Worm (Caenorhabditis elegans) whole organism, young adult: ENCODE results near the gene fip-2.

Source experiments
- B0035.1 ChIP-seq: sonication (generic microtip); optimal IDR thresholded peaks from 2 replicates; lab custom pipeline; 2016; ENCODE audit warnings: missing genetic modification characterization, mild to moderate bottlenecking, missing compliant biosample characterization, missing genotype, missing genetic modification reagents
- F10E7.11 ChIP-seq: sonication (generic microtip); optimal IDR thresholded peaks from 2 replicates; lab custom pipeline; 2017; ENCODE audit warnings: mild to moderate bottlenecking, missing genetic modification characterization, moderate library complexity, missing compliant biosample characterization
- F33H1.4 ChIP-seq: fragments of 200-800 bp; sonication (Bioruptor generic); IDR thresholded peaks from 2 replicates; pipeline ENCODE4 v1.3.6; 2022; ENCODE audit warnings: missing genetic modification reagents, missing genetic modification characterization, missing compliant biosample characterization
- F37B4.10 ChIP-seq: fragments of 200-800 bp; sonication (Bioruptor generic); IDR thresholded peaks from 2 replicates; pipeline ENCODE4 v1.3.6; 2022; ENCODE audit warnings: missing genetic modification characterization, missing compliant biosample characterization
- F57A8.1 ChIP-seq: fragments of 200-800 bp; sonication (Bioruptor generic); optimal IDR thresholded peaks from 2 replicates; lab custom pipeline; 2018; ENCODE audit warnings: mild to moderate bottlenecking, missing genetic modification characterization, moderate library complexity, missing compliant biosample characterization
- F57C9.4 ChIP-seq: sonication (generic microtip); optimal IDR thresholded peaks from 2 replicates; lab custom pipeline; 2017; ENCODE audit warnings: mild to moderate bottlenecking, missing genetic modification characterization, missing compliant biosample characterization
- K12H6.12 ChIP-seq: fragments of 200-800 bp; sonication (Bioruptor generic); optimal IDR thresholded peaks from 2 replicates; lab custom pipeline; 2018; ENCODE audit warnings: mild to moderate bottlenecking, missing genetic modification characterization, missing compliant biosample characterization
- Y53G8AR.9 ChIP-seq: fragments of 200-800 bp; sonication (Bioruptor generic); conservative IDR thresholded peaks from 2 replicates; pipeline ENCODE4 v1.3.6; 2022; ENCODE audit warnings: missing genetic modification reagents, missing genetic modification characterization, missing compliant biosample characterization
- Y56A3A.18 ChIP-seq: fragments of 200-800 bp; sonication (Bioruptor generic); IDR thresholded peaks from 2 replicates; pipeline ENCODE4 v1.3.6; 2022; ENCODE audit warnings: missing genetic modification reagents, missing genetic modification characterization, missing compliant biosample characterization
- ZK185.1 ChIP-seq: sonication (generic microtip); optimal IDR thresholded peaks from 2 replicates; lab custom pipeline; 2016; ENCODE audit warnings: mild to moderate bottlenecking, missing genetic modification characterization, missing compliant biosample characterization; ENCODE audit not compliant: poor library complexity, severe bottlenecking
- ama-1 ChIP-seq, 3 experiments: fragments of 150-350 bp in 1 of 3; sonication (generic microtip) in 2 of 3; optimal IDR thresholded peaks; 2 replicates each; lab custom pipeline; 2014 to 2018; ENCODE audit warnings: missing biosample characterization in 2 of 3, missing genetic modification characterization in 2 of 3, missing genetic modification reagents in 2 of 3
- aptf-2 ChIP-seq: fragments of 200-800 bp; sonication (Bioruptor generic); conservative IDR thresholded peaks from 2 replicates; pipeline ENCODE4 v1.3.6; 2022; ENCODE audit warnings: missing genetic modification reagents, missing genetic modification characterization, missing compliant biosample characterization
- bed-2 ChIP-seq: fragments of 200-800 bp; sonication (Bioruptor generic); IDR thresholded peaks from 2 replicates; pipeline ENCODE4 v1.3.6; 2022; ENCODE audit warnings: missing genetic modification reagents, missing genetic modification characterization, missing compliant biosample characterization
- ceh-100 ChIP-seq: fragments of 200-800 bp; sonication (Bioruptor generic); IDR thresholded peaks from 2 replicates; pipeline ENCODE4 v1.3.6; 2022; ENCODE audit warnings: missing genetic modification reagents, missing genetic modification characterization, missing compliant biosample characterization
- ceh-40 ChIP-seq: fragments of 200-800 bp; sonication (Bioruptor generic); IDR thresholded peaks from 2 replicates; pipeline ENCODE4 v1.3.6; 2022; ENCODE audit warnings: missing genetic modification characterization, missing compliant biosample characterization
- ceh-91 ChIP-seq: fragments of 200-800 bp; sonication (Bioruptor generic); IDR thresholded peaks from 2 replicates; pipeline ENCODE4 v1.3.6; 2022; ENCODE audit warnings: missing genetic modification reagents, missing genetic modification characterization, missing compliant biosample characterization
- die-1 ChIP-seq: sonication (generic microtip); optimal IDR thresholded peaks from 2 replicates; lab custom pipeline; 2016; ENCODE audit warnings: missing genotype, mild to moderate bottlenecking, missing genetic modification characterization, missing compliant biosample characterization
- egl-18 ChIP-seq: fragments of 200-800 bp; sonication (Bioruptor generic); IDR thresholded peaks from 2 replicates; pipeline ENCODE4 v1.3.6; 2022; ENCODE audit warnings: missing genetic modification reagents, missing genetic modification characterization, missing compliant biosample characterization
- ekl-4 ChIP-seq: fragments of 200-800 bp; sonication (Bioruptor generic); IDR thresholded peaks from 2 replicates; pipeline ENCODE4 v1.3.6; 2022; ENCODE audit warnings: missing genetic modification reagents, missing genetic modification characterization, missing compliant biosample characterization
- fkh-3 ChIP-seq: sonication (generic microtip); optimal IDR thresholded peaks from 2 replicates; lab custom pipeline; 2016; ENCODE audit warnings: mild to moderate bottlenecking, missing genetic modification characterization, missing compliant biosample characterization
- hlh-12 ChIP-seq: sonication (generic microtip); optimal IDR thresholded peaks from 2 replicates; lab custom pipeline; 2016; ENCODE audit warnings: missing genetic modification characterization, missing compliant biosample characterization
- hlh-26 ChIP-seq: fragments of 200-800 bp; sonication (Bioruptor generic); conservative IDR thresholded peaks from 2 replicates; pipeline ENCODE4 v1.3.6; 2022; ENCODE audit warnings: missing genetic modification reagents, missing genetic modification characterization, missing compliant biosample characterization
- hmg-1.2 ChIP-seq: fragments of 200-800 bp; sonication (Bioruptor generic); IDR thresholded peaks from 2 replicates; pipeline ENCODE4 v1.3.6; 2022; ENCODE audit warnings: missing genetic modification reagents, missing genetic modification characterization, missing compliant biosample characterization
- hrde-1 ChIP-seq: sonication (generic microtip); optimal IDR thresholded peaks from 2 replicates; lab custom pipeline; 2016; ENCODE audit warnings: missing genetic modification characterization, mild to moderate bottlenecking, missing compliant biosample characterization, moderate library complexity, missing genotype, missing genetic modification reagents, borderline replicate concordance
- let-526 ChIP-seq: fragments of 200-800 bp; sonication (Bioruptor generic); IDR thresholded peaks from 2 replicates; pipeline ENCODE4 v1.3.6; 2022; ENCODE audit warnings: missing genetic modification reagents, missing genetic modification characterization, missing compliant biosample characterization
- lin-26 ChIP-seq: fragments of 200-800 bp; sonication (Bioruptor generic); IDR thresholded peaks from 2 replicates; pipeline ENCODE4 v1.3.6; 2022; ENCODE audit warnings: missing genetic modification reagents, missing genetic modification characterization, missing compliant biosample characterization
- lin-54 ChIP-seq: fragments of 200-800 bp; sonication (Bioruptor generic); optimal IDR thresholded peaks from 2 replicates; lab custom pipeline; 2018; ENCODE audit warnings: mild to moderate bottlenecking, missing genetic modification characterization, missing compliant biosample characterization
- lsy-27 ChIP-seq: sonication (generic microtip); optimal IDR thresholded peaks from 2 replicates; lab custom pipeline; 2017; ENCODE audit warnings: missing genetic modification characterization, mild to moderate bottlenecking, missing compliant biosample characterization, antibody characterized with exemption, missing genotype, borderline replicate concordance; ENCODE audit not compliant: insufficient read depth
- madf-6 ChIP-seq: fragments of 200-800 bp; sonication (Bioruptor generic); IDR thresholded peaks from 2 replicates; pipeline ENCODE4 v1.3.6; 2022; ENCODE audit warnings: missing genetic modification reagents, missing genetic modification characterization, missing compliant biosample characterization
- mel-28 ChIP-seq: sonication (generic microtip); optimal IDR thresholded peaks from 2 replicates; lab custom pipeline; 2016; ENCODE audit warnings: borderline replicate concordance, mild to moderate bottlenecking, missing genetic modification characterization, missing compliant biosample characterization
- mes-4 ChIP-seq: sonication (generic microtip); optimal IDR thresholded peaks from 2 replicates; lab custom pipeline; 2016; ENCODE audit warnings: missing genotype, missing genetic modification characterization, missing compliant biosample characterization
- mxl-1 ChIP-seq: sonication (generic microtip); optimal IDR thresholded peaks from 2 replicates; lab custom pipeline; 2016; ENCODE audit warnings: missing genetic modification characterization, missing compliant biosample characterization
- nfya-1 ChIP-seq: sonication (generic microtip); optimal IDR thresholded peaks from 2 replicates; lab custom pipeline; 2017; ENCODE audit warnings: antibody characterized with exemption, missing compliant biosample characterization, missing genetic modification characterization, borderline replicate concordance; ENCODE audit not compliant: insufficient read depth
- nhr-179 ChIP-seq: sonication (generic microtip); optimal IDR thresholded peaks from 2 replicates; lab custom pipeline; 2016; ENCODE audit warnings: mild to moderate bottlenecking, missing genetic modification characterization, missing compliant biosample characterization
- nhr-27 ChIP-seq: fragments of 200-800 bp; sonication (Bioruptor generic); optimal IDR thresholded peaks from 2 replicates; lab custom pipeline; 2018; ENCODE audit warnings: mild to moderate bottlenecking, missing genetic modification characterization, moderate library complexity, missing compliant biosample characterization
- pbrm-1 ChIP-seq: fragments of 200-800 bp; sonication (Bioruptor generic); IDR thresholded peaks from 2 replicates; pipeline ENCODE4 v1.3.6; 2022; ENCODE audit warnings: missing genetic modification reagents, missing genetic modification characterization, missing compliant biosample characterization
- rec-8 ChIP-seq, 2 experiments: sonication (generic microtip); optimal IDR thresholded peaks; 2 replicates each; lab custom pipeline; 2016; ENCODE audit warnings: mild to moderate bottlenecking in 2 of 2, missing genetic modification characterization in 2 of 2, missing genetic modification reagents in 2 of 2, missing genotype in 2 of 2, missing biosample characterization in 1 of 2, missing compliant biosample characterization in 1 of 2, moderate library complexity in 1 of 2
- repo-1 ChIP-seq: sonication (generic microtip); optimal IDR thresholded peaks from 2 replicates; lab custom pipeline; 2017; ENCODE audit warnings: mild to moderate bottlenecking, missing genetic modification characterization, missing compliant biosample characterization
- snpc-4 ChIP-seq, 5 experiments: fragments of 150-350 bp in 1 of 5; sonication (generic microtip) in 4 of 5; optimal IDR thresholded peaks; 2 replicates each; lab custom pipeline; 2014 to 2018; ENCODE audit warnings: missing genetic modification characterization in 5 of 5, missing biosample characterization in 3 of 5, antibody characterized with exemption in 2 of 5, mild to moderate bottlenecking in 2 of 5, missing compliant biosample characterization in 2 of 5, missing genotype in 2 of 5, moderate library complexity in 2 of 5, missing genetic modification reagents in 1 of 5
- somi-1 ChIP-seq: fragments of 200-800 bp; sonication (Bioruptor generic); optimal IDR thresholded peaks from 2 replicates; lab custom pipeline; 2018; ENCODE audit warnings: mild to moderate bottlenecking, missing genetic modification characterization, missing compliant biosample characterization
- sptf-2 ChIP-seq: fragments of 200-800 bp; sonication (Bioruptor generic); optimal IDR thresholded peaks from 2 replicates; lab custom pipeline; 2018; ENCODE audit warnings: mild to moderate bottlenecking, missing genetic modification characterization, missing compliant biosample characterization
- tbp1 ChIP-seq: fragments of 200-800 bp; sonication (Bioruptor generic); optimal IDR thresholded peaks from 2 replicates; lab custom pipeline; 2018; ENCODE audit warnings: mild to moderate bottlenecking, missing genetic modification characterization, missing compliant biosample characterization
- unc-62 ChIP-seq: fragments of 150-350 bp; optimal IDR thresholded peaks from 2 replicates; lab custom pipeline; 2014; ENCODE audit warnings: missing biosample characterization, missing genetic modification reagents, missing genetic modification characterization
- ztf-26 ChIP-seq: sonication (generic microtip); optimal IDR thresholded peaks from 2 replicates; lab custom pipeline; 2017; ENCODE audit warnings: missing genetic modification characterization, missing compliant biosample characterization

Gene fip-2

DNA sequence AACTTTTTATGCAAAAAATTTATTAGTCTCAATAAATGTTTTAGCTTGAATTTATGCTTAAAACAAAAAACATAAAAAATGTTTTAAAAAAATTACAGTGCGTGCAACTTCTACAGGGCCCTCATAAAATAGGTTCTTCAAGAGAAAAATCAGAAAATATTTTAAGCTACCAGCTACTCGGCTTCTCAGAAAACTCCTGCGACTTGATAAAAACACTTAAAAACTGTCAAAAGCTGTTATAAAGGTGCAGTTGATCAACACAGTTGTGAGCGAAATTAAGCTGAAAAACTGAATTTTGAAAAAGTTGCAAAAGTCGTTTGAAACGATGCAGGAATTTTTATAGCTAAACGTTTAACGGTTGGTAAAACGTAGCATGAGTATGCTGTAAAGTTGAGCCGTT, 21.0 kb downstream of the fip-2 start (continued):
- no peak for TF ChIP-seq lsy-27
- peak; percentile 14; the same call in 1 of the 2 replicates for TF ChIP-seq ceh-100
- no peak for TF ChIP-seq Y53G8AR.9 (GFP tag; lab: Robert Waterston, UW)
- TF ChIP-seq tbp1 (GFP tag; lab: Kevin White, UChicago): peak; percentile 21
- TF ChIP-seq lin-54 (GFP tag; lab: Kevin White, UChicago): peak; percentile 4
- peak; percentile 69; the same call in 1 of the 2 replicates for TF ChIP-seq ceh-40 (GFP tag; lab: Robert Waterston, UW)
- no peak for TF ChIP-seq hlh-12 (tag; lab: Kevin White, UChicago)
- no peak for TF ChIP-seq ceh-91
- no peak for TF ChIP-seq egl-18 (GFP tag; lab: Robert Waterston, UW)
- no peak for TF ChIP-seq sptf-2
- TF ChIP-seq rec-8 (tag; optimal IDR thresholded peaks at IDR 0.05; lab: Kevin White, UChicago): no peak
- no peak for TF ChIP-seq B0035.1 (tag; lab: Kevin White, UChicago)
- TF ChIP-seq K12H6.12 (tag; lab: Kevin White, UChicago): peak; percentile 24
- TF ChIP-seq mes-4 (tag; lab: Kevin White, UChicago): no peak
- TF ChIP-seq aptf-2: no peak
- peak; percentile 37; the same call in 1 of the 2 replicates for TF ChIP-seq lin-26 (GFP tag; lab: Robert Waterston, UW)
- no peak for TF ChIP-seq nhr-27
- TF ChIP-seq repo-1 (tag; lab: Kevin White, UChicago): peak; percentile 10
- no peak for TF ChIP-seq snpc-4 (GFP tag; optimal IDR thresholded peaks at IDR 0.05; lab: Kevin White, UChicago)
- no peak for TF ChIP-seq snpc-4 (tag; optimal IDR thresholded peaks at IDR 0.05; lab: Kevin White, UChicago)
- no peak for TF ChIP-seq Y56A3A.18 (GFP tag; lab: Robert Waterston, UW)
- no peak for TF ChIP-seq madf-6
- TF ChIP-seq hlh-26 (GFP tag; lab: Robert Waterston, UW): no peak
- TF ChIP-seq hrde-1 (tag; lab: Kevin White, UChicago): no peak
- TF ChIP-seq unc-62 (GFP tag; lab: Kevin White, UChicago): no peak
- TF ChIP-seq hmg-1.2 (GFP tag; lab: Robert Waterston, UW): peak; percentile 34; the same call in 1 of the 2 replicates
- TF ChIP-seq F33H1.4 (GFP tag; lab: Robert Waterston, UW): no peak
- no peak for TF ChIP-seq F10E7.11 (tag; lab: Kevin White, UChicago)
- no peak for TF ChIP-seq F57C9.4 (tag; lab: Kevin White, UChicago)
- TF ChIP-seq ZK185.1: no peak
- TF ChIP-seq F37B4.10: no peak
- no peak for TF ChIP-seq nhr-179 (tag; lab: Kevin White, UChicago)
- no peak for TF ChIP-seq die-1 (tag; lab: Kevin White, UChicago)
- no peak for TF ChIP-seq mel-28
- no peak for TF ChIP-seq ekl-4
- no peak for TF ChIP-seq nfya-1
- no peak for TF ChIP-seq mxl-1 (tag; lab: Kevin White, UChicago)
- TF ChIP-seq ama-1 (optimal IDR thresholded peaks at IDR 0.05; lab: Kevin White, UChicago): peak; percentile 82
- TF ChIP-seq ama-1 (GFP tag; optimal IDR thresholded peaks at IDR 0.05; lab: Kevin White, UChicago): no peak
- TF ChIP-seq F57A8.1 (GFP tag; lab: Kevin White, UChicago): no peak
- no peak for TF ChIP-seq let-526 (GFP tag; lab: Robert Waterston, UW)
- no peak for TF ChIP-seq somi-1 (GFP tag; lab: Kevin White, UChicago)
- peak; percentile 48 for TF ChIP-seq ztf-26 (tag; lab: Kevin White, UChicago)
- no peak for TF ChIP-seq bed-2 (GFP tag; lab: Robert Waterston, UW)
- TF ChIP-seq fkh-3 (tag; lab: Kevin White, UChicago): no peak
- TF ChIP-seq pbrm-1 (GFP tag; lab: Robert Waterston, UW): 0 out of 2 replicates have a peak, but pooled peaks have one; percentile 52
- TF ChIP-seq, all 124 proteins: peak for 20
